Fruit fly (Drosophila melanogaster) whole organism, wandering third instar larva: ENCODE data around the gene CG11583.

Source experiments
- Abd-B ChIP-seq: fragments of >200 bp; optimal IDR thresholded peaks from 2 replicates; lab custom pipeline; 2017; ENCODE audit warnings: missing biosample characterization, missing genetic modification characterization
- Dfd ChIP-seq: fragments of >200 bp; optimal IDR thresholded peaks from 2 replicates; lab custom pipeline; 2017; ENCODE audit warnings: missing biosample characterization, missing genetic modification characterization
- Dif ChIP-seq: fragments of 200-275, 200-300 bp; sonication (Bioruptor generic); optimal IDR thresholded peaks from 2 replicates; lab custom pipeline; 2018; ENCODE audit warnings: missing biosample characterization, missing genetic modification characterization; ENCODE audit not compliant: partially characterized antibody
- Jra ChIP-seq: sonication (Bioruptor generic); optimal IDR thresholded peaks from 2 replicates; lab custom pipeline; 2016; ENCODE audit warnings: missing biosample characterization, missing genetic modification characterization
- Mio ChIP-seq: sonication (Bioruptor generic); optimal IDR thresholded peaks from 2 replicates; lab custom pipeline; 2016; ENCODE audit warnings: missing biosample characterization, missing genetic modification characterization
- Vsx2 ChIP-seq: fragments of 200-300, 225-300 bp; sonication (Bioruptor generic); optimal IDR thresholded peaks from 2 replicates; lab custom pipeline; 2018; ENCODE audit warnings: missing biosample characterization, missing genetic modification characterization; ENCODE audit not compliant: partially characterized antibody
- fru ChIP-seq: fragments of 200-800 bp; sonication (Bioruptor generic); optimal IDR thresholded peaks from 3 replicates; lab custom pipeline; 2016; ENCODE audit warnings: missing biosample characterization, mild to moderate bottlenecking, missing genetic modification characterization
- h ChIP-seq: fragments of 200-800 bp; sonication (Bioruptor generic); optimal IDR thresholded peaks from 3 replicates; lab custom pipeline; 2016; ENCODE audit warnings: missing biosample characterization, mild to moderate bottlenecking, missing genetic modification characterization
- psq ChIP-seq: fragments of 200-800 bp; sonication (Bioruptor generic); optimal IDR thresholded peaks from 3 replicates; lab custom pipeline; 2017; ENCODE audit warnings: missing biosample characterization, mild to moderate bottlenecking, missing genetic modification characterization, moderate library complexity
- sage ChIP-seq: fragments of 200-800 bp; sonication (Bioruptor generic); optimal IDR thresholded peaks from 2 replicates; lab custom pipeline; 2016; ENCODE audit warnings: missing biosample characterization, mild to moderate bottlenecking, missing genetic modification characterization

- TF ChIP-seq Abd-B (GFP tag; lab: Kevin White, UChicago) (no peak), sage (GFP tag; lab: Kevin White, UChicago) (no peak), Jra (GFP tag; lab: Kevin White, UChicago) (no peak), Dfd (GFP tag; lab: Kevin White, UChicago) (no peak), fru (GFP tag; lab: Kevin White, UChicago) (no peak), h (GFP tag; lab: Kevin White, UChicago) (no peak), Dif (GFP tag; lab: Kevin White, UChicago) (no peak), psq (no peak), Mio (GFP tag; lab: Kevin White, UChicago) (no peak), Vsx2 (GFP tag; lab: Kevin White, UChicago) (no peak)
These were observed 11.4 kb downstream of the CG11583 start for dm6 chr3L:4270949-4271827.
